Worm (Caenorhabditis elegans) whole organism, early embryonic: ENCODE measurements around the gene ttm-2.

Experiments used
- B0310.2 ChIP-seq: sonication (generic microtip); optimal IDR thresholded peaks from 2 replicates; lab custom pipeline; 2016; ENCODE audit warnings: mild to moderate bottlenecking, missing genetic modification characterization, missing compliant biosample characterization
- F13C5.2 ChIP-seq: sonication (generic microtip); optimal IDR thresholded peaks from 2 replicates; lab custom pipeline; 2017; ENCODE audit warnings: mild to moderate bottlenecking, missing genetic modification characterization, inconsistent platforms, missing compliant biosample characterization
- aly-1 ChIP-seq: sonication (generic microtip); optimal IDR thresholded peaks from 2 replicates; lab custom pipeline; 2016; ENCODE audit warnings: missing genetic modification characterization, missing compliant biosample characterization
- ama-1 ChIP-seq: fragments of 150-350 bp; optimal IDR thresholded peaks from 2 replicates; lab custom pipeline; 2014
- ceh-13 ChIP-seq: fragments of 200-800 bp; sonication (Bioruptor generic); optimal IDR thresholded peaks from 2 replicates; lab custom pipeline; 2018; ENCODE audit warnings: mild to moderate bottlenecking, missing genetic modification characterization, missing compliant biosample characterization
- ceh-36 ChIP-seq: sonication (generic microtip); optimal IDR thresholded peaks from 2 replicates; lab custom pipeline; 2016; ENCODE audit warnings: missing genetic modification characterization, inconsistent platforms, missing compliant biosample characterization
- ets-7 ChIP-seq: sonication (generic microtip); optimal IDR thresholded peaks from 2 replicates; lab custom pipeline; 2016; ENCODE audit warnings: missing genotype, missing genetic modification characterization, missing compliant biosample characterization
- flt-1 ChIP-seq: fragments of 200-800 bp; sonication (Bioruptor generic); IDR thresholded peaks from 2 replicates; pipeline ENCODE4 v1.3.6; 2022; ENCODE audit warnings: missing genetic modification characterization, missing compliant biosample characterization
- hmbx-1 ChIP-seq: sonication (generic microtip); optimal IDR thresholded peaks from 2 replicates; lab custom pipeline; 2016; ENCODE audit warnings: mild to moderate bottlenecking, missing genetic modification characterization, missing compliant biosample characterization
- hmg-4 ChIP-seq: fragments of 200-800 bp; sonication (Bioruptor generic); optimal IDR thresholded peaks from 2 replicates; lab custom pipeline; 2018; ENCODE audit warnings: mild to moderate bottlenecking, missing genetic modification characterization, missing compliant biosample characterization
- hnd-1 ChIP-seq: sonication (generic microtip); optimal IDR thresholded peaks from 2 replicates; lab custom pipeline; 2016; ENCODE audit warnings: missing genetic modification characterization, missing compliant biosample characterization
- pes-1 ChIP-seq: fragments of 200-800 bp; sonication (Bioruptor generic); IDR thresholded peaks from 2 replicates; pipeline ENCODE4 v1.3.6; 2022; ENCODE audit warnings: missing genetic modification reagents, missing genetic modification characterization, missing compliant biosample characterization
- scrt-1 ChIP-seq: fragments of 200-800 bp; sonication (Bioruptor generic); IDR thresholded peaks from 2 replicates; pipeline ENCODE4 v1.3.6; 2022; ENCODE audit warnings: missing genetic modification characterization, missing compliant biosample characterization
- sea-1 ChIP-seq: fragments of 200-800 bp; sonication (Bioruptor generic); conservative IDR thresholded peaks from 2 replicates; pipeline ENCODE4 v1.3.6; 2022; ENCODE audit warnings: missing genetic modification characterization, missing compliant biosample characterization
- tbx-11 ChIP-seq: fragments of 200-800 bp; sonication (Bioruptor generic); IDR thresholded peaks from 2 replicates; pipeline ENCODE4 v1.3.6; 2022; ENCODE audit warnings: missing genetic modification characterization, missing compliant biosample characterization
- tbx-37 ChIP-seq: fragments of 200-800 bp; sonication (Bioruptor generic); conservative IDR thresholded peaks from 2 replicates; pipeline ENCODE4 v1.3.6; 2022; ENCODE audit warnings: missing genetic modification reagents, missing genetic modification characterization, missing compliant biosample characterization
- tra-4 ChIP-seq: sonication (generic microtip); optimal IDR thresholded peaks from 2 replicates; lab custom pipeline; 2017; ENCODE audit warnings: missing genetic modification characterization, missing compliant biosample characterization

Gene ttm-2

ce11 chrII:4769886-4770285, 3.7 kb upstream of the ttm-2 start:
- TF ChIP-seq scrt-1 (GFP tag; lab: Robert Waterston, UW), result no peak
- TF ChIP-seq hmg-4 (GFP tag; lab: Kevin White, UChicago), result no peak
- TF ChIP-seq ceh-13 (GFP tag; lab: Kevin White, UChicago), result no peak
- TF ChIP-seq hnd-1 (tag; lab: Kevin White, UChicago), result no peak
- TF ChIP-seq pes-1 (GFP tag; lab: Robert Waterston, UW), result no peak
- TF ChIP-seq tbx-11 (GFP tag; lab: Robert Waterston, UW), result no peak
- no peak for TF ChIP-seq ama-1 (lab: Kevin White, UChicago)

DNA sequence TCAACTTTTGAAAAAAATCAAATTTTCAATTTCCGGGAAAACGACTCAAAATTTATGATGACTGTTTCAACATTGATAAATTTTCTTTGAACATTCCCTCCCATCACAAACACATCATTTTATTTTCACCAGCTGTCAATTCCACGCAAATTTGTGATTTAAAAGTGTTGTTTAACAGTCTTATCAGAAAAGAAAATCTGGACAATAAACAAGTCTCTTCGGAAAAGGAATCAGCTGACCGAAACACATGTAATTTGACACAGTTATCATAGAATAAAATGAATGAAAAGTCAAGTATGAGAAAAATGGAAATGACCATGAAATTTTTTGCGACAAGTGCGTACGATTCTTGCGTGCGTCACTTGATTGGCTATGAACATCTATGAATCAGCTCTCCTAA, 2.9 kb upstream of the ttm-2 start:
- TF ChIP-seq ceh-13 (GFP tag; lab: Kevin White, UChicago), result no peak
- TF ChIP-seq F13C5.2 (tag; lab: Kevin White, UChicago), result no peak
- TF ChIP-seq ceh-36 (tag; lab: Kevin White, UChicago), result no peak
- no peak for TF ChIP-seq ama-1 (lab: Kevin White, UChicago)
- TF ChIP-seq B0310.2 (tag; lab: Kevin White, UChicago), result no peak
- TF ChIP-seq flt-1 (GFP tag; lab: Robert Waterston, UW), result no peak
- no peak for TF ChIP-seq sea-1 (GFP tag; lab: Robert Waterston, UW)
- no peak for TF ChIP-seq aly-1 (tag; lab: Kevin White, UChicago)
- TF ChIP-seq pes-1 (GFP tag; lab: Robert Waterston, UW), result no peak

ce11 chrII:4767612-4768011, 1.4 kb upstream of the ttm-2 start:
- no peak for TF ChIP-seq scrt-1 (GFP tag; lab: Robert Waterston, UW)
- no peak for TF ChIP-seq ama-1 (lab: Kevin White, UChicago)
- no peak for TF ChIP-seq ets-7 (tag; lab: Kevin White, UChicago)
- no peak for TF ChIP-seq B0310.2 (tag; lab: Kevin White, UChicago)
- TF ChIP-seq pes-1 (GFP tag; lab: Robert Waterston, UW), result no peak
- TF ChIP-seq hmbx-1, result no peak
- TF ChIP-seq F13C5.2 (tag; lab: Kevin White, UChicago), result no peak
- no peak for TF ChIP-seq hmg-4 (GFP tag; lab: Kevin White, UChicago)
- no peak for TF ChIP-seq ceh-36 (tag; lab: Kevin White, UChicago)
- no peak for TF ChIP-seq tra-4
- TF ChIP-seq flt-1 (GFP tag; lab: Robert Waterston, UW), result no peak
- no peak for TF ChIP-seq aly-1 (tag; lab: Kevin White, UChicago)
- TF ChIP-seq tbx-11 (GFP tag; lab: Robert Waterston, UW), result no peak
- no peak for TF ChIP-seq ceh-13 (GFP tag; lab: Kevin White, UChicago)
- TF ChIP-seq tbx-37 (GFP tag; lab: Robert Waterston, UW), result no peak
- TF ChIP-seq hnd-1 (tag; lab: Kevin White, UChicago), result no peak
- TF ChIP-seq sea-1 (GFP tag; lab: Robert Waterston, UW), result no peak

DNA sequence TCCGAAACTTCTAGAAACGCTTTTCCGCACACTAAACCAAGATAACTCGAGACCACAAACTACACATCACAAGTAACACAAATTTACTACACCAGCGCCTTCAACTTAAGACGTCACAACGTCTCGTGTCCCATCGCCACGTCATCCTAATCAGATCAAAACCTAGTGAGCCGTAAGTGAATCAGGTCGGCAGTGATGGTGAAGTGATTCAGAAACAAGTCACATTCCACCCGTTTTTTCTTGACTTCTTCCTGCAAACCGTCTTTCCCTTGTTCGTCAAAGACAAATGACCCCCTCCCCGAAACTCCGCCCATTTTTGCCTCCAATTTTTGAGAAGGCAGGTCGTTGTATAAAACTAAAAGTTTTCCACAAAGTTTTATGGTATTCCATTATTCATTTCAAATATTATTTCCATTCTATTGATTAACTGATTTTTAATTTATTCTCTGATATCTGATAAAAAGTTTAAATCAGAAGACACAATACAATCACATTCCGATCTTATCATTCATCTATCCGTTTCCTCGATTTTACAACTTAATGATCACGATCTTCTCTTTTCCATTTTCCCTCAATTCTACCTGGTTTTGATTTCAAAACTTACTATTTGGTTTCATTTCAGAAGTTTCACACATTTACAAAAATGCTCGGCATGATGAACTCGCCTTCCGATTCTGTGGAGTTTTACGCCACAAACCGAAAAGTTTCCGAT, 3.5 kb downstream of the ttm-2 start, which contains the start of gene F26G1.2:
Gene F26G1.2, plus strand, starts transcription at position 508 of the 712 bp plus-strand sequence.
- TF ChIP-seq hmg-4 (GFP tag; lab: Kevin White, UChicago), result no peak
- TF ChIP-seq hmbx-1, result no peak
- TF ChIP-seq aly-1 (tag; lab: Kevin White, UChicago), result no peak
- TF ChIP-seq ceh-36 (tag; lab: Kevin White, UChicago), result no peak
- no peak for TF ChIP-seq ama-1 (lab: Kevin White, UChicago)
- no peak for TF ChIP-seq scrt-1 (GFP tag; lab: Robert Waterston, UW)
- TF ChIP-seq ceh-13 (GFP tag; lab: Kevin White, UChicago), result no peak
- no peak for TF ChIP-seq flt-1 (GFP tag; lab: Robert Waterston, UW)
- no peak for TF ChIP-seq pes-1 (GFP tag; lab: Robert Waterston, UW)
- TF ChIP-seq F13C5.2 (tag; lab: Kevin White, UChicago), result no peak
- no peak for TF ChIP-seq hnd-1 (tag; lab: Kevin White, UChicago)
- TF ChIP-seq B0310.2 (tag; lab: Kevin White, UChicago), result no peak
- TF ChIP-seq tra-4, result no peak
- no peak for TF ChIP-seq sea-1 (GFP tag; lab: Robert Waterston, UW)
- no peak for TF ChIP-seq tbx-37 (GFP tag; lab: Robert Waterston, UW)
- TF ChIP-seq tbx-11 (GFP tag; lab: Robert Waterston, UW), result no peak

ce11 chrII:4761020-4761419, 5.2 kb downstream of the ttm-2 start:
- TF ChIP-seq ceh-13 (GFP tag; lab: Kevin White, UChicago) (no peak), tra-4 (no peak), sea-1 (GFP tag; lab: Robert Waterston, UW) (no peak), aly-1 (tag; lab: Kevin White, UChicago) (no peak), ceh-36 (tag; lab: Kevin White, UChicago) (no peak), hnd-1 (tag; lab: Kevin White, UChicago) (no peak), hmbx-1 (no peak), ama-1 (lab: Kevin White, UChicago) (no peak), tbx-37 (GFP tag; lab: Robert Waterston, UW) (no peak), tbx-11 (GFP tag; lab: Robert Waterston, UW) (no peak), ets-7 (tag; lab: Kevin White, UChicago) (no peak), hmg-4 (GFP tag; lab: Kevin White, UChicago) (no peak), F13C5.2 (tag; lab: Kevin White, UChicago) (no peak), B0310.2 (tag; lab: Kevin White, UChicago) (no peak), pes-1 (GFP tag; lab: Robert Waterston, UW) (no peak), scrt-1 (GFP tag; lab: Robert Waterston, UW) (no peak), flt-1 (GFP tag; lab: Robert Waterston, UW) (no peak)

DNA sequence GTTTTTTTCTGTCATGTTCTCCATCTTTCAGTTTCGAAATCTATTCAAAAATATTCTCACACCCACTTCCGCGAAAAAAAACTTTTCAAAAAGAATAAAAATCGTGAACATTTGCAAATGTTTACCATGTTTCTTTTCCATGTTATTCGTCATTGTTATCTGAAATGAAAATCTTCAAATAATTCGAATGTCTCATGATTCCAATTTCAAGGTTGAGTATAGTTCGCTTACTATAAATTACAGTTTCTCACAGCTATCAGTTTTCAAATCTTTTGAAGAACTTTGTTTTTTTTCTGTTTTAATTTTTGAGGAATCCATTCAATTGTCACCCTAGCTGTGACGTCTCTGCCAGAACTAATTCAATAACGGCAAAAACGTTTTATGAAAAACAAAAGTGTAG, 6.3 kb downstream of the ttm-2 start:
- TF ChIP-seq pes-1 (GFP tag; lab: Robert Waterston, UW) (no peak), hmbx-1 (no peak), hnd-1 (tag; lab: Kevin White, UChicago) (no peak), tbx-37 (GFP tag; lab: Robert Waterston, UW) (no peak)
